Worm (Caenorhabditis elegans): Measurements from ENCODE around the gene lon-8.
A peak's percentile ranks its signal among the peaks of the same experiment; 100 is the strongest.

Gene lon-8

ce11 chrV:17966747-17967146 lies 34.4 kb downstream of the lon-8 start, which contains the start of gene gck-3:
TSS of gene gck-3 (minus strand) at chrV:17966847.
- TF ChIP-seq ces-1 (GFP tag; optimal IDR thresholded peaks at IDR 0.05) (no peak), lin-29 (GFP tag; IDR thresholded peaks at IDR 0.05) (no peak), Y75B8A.6 (GFP tag; IDR thresholded peaks at IDR 0.05) (no peak), madf-5 (GFP tag; IDR thresholded peaks at IDR 0.05) (no peak), fos-1 (tag; optimal IDR thresholded peaks at IDR 0.05) (no peak), daf-19 (GFP tag; conservative IDR thresholded peaks at IDR 0.05) (no peak), ceh-32 (tag; optimal IDR thresholded peaks at IDR 0.05; ENCODE audit: poor library complexity) (no peak), pqm-1 (tag; optimal IDR thresholded peaks at IDR 0.05) (no peak)

- no peak for TF ChIP-seq zfp-3 (GFP tag; conservative IDR thresholded peaks at IDR 0.05)
- no peak for TF ChIP-seq Y105C5A.15 (GFP tag; IDR thresholded peaks at IDR 0.05)
- 0 out of 2 replicates have a peak, but pooled peaks have one; percentile 60 for TF ChIP-seq egl-43 (GFP tag; IDR thresholded peaks at IDR 0.05)
- TF ChIP-seq zag-1 (tag; optimal IDR thresholded peaks at IDR 0.05) = no peak
- TF ChIP-seq aha-1 (tag) = peak; percentile 87
- no peak for TF ChIP-seq mep-1 (tag; optimal IDR thresholded peaks at IDR 0.05)
- TF ChIP-seq aly-2 (tag; optimal IDR thresholded peaks at IDR 0.05) = no peak
- TF ChIP-seq attf-4 (tag; optimal IDR thresholded peaks at IDR 0.05) = no peak
- TF ChIP-seq saeg-2 (GFP tag; IDR thresholded peaks at IDR 0.05) = no peak
- TF ChIP-seq php-3 (GFP tag; IDR thresholded peaks at IDR 0.05) = 0 out of 2 replicates have a peak, but pooled peaks have one; percentile 19
- no peak for TF ChIP-seq zip-2 (tag; optimal IDR thresholded peaks at IDR 0.05)
- no peak for TF ChIP-seq daf-16 (GFP tag; optimal IDR thresholded peaks at IDR 0.05)
- TF ChIP-seq daf-16 (tag; optimal IDR thresholded peaks at IDR 0.05) = no peak
- TF ChIP-seq Y75B8A.6 (GFP tag; IDR thresholded peaks at IDR 0.05) = no peak
- peak; percentile 89 for TF ChIP-seq set-16 (GFP tag; IDR thresholded peaks at IDR 0.05)
- no peak for TF ChIP-seq dmd-8 (GFP tag; IDR thresholded peaks at IDR 0.05)
These were observed 38.7 kb downstream of the lon-8 start for ce11 chrV:17962500-17962899.

DNA sequence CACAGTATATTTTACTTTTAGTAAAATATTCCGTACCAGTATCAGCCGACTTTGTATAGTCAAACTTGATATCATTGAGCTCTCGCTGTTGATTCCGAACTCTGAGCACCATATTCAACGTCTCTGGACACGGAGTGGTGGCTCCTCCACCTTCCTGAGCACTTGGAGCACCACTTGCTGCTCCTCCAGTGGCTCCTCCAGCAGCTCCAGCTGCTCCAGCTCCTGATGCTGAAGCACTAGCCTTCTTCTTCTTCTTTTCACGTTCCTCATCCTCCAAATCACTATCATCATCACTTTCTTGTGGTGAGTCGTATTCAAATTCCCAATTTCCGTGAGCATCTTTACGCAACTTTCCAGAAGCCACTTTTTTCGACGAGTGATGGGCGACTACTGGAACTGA lies 45.1 kb downstream of the lon-8 start:
- TF ChIP-seq unc-62 (GFP tag; optimal IDR thresholded peaks at IDR 0.05 in 1 of 2) = no peak
- no peak for TF ChIP-seq unc-62 (tag; optimal IDR thresholded peaks at IDR 0.05)
- peak; percentile 74 for TF ChIP-seq set-16 (GFP tag; IDR thresholded peaks at IDR 0.05)

DNA sequence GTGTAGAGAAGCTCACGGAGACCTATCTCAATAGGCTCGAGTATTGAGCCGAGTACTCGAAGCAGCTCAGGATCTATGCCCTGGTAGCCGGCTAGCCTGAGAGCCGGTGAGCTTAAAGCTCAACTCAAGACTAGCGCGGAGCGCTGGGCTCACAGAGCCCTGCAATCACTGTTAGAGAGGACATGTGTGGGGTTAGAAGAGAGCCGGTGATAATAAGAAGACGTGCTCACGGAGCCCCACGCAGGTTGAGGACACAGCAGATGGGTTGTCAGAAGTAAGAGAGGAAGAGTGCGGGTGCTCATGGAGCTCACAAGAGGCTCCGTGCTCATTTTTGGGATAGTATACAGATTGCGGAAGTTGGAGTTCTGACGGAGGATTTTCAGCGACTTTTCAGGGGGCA lies 48.9 kb downstream of the lon-8 start:
- TF ChIP-seq unc-62 (GFP tag; optimal IDR thresholded peaks at IDR 0.05 in 1 of 2) (peak in 1 of 2 experiments; percentile 42), unc-62 (tag; optimal IDR thresholded peaks at IDR 0.05) (no peak), madf-9 (GFP tag; conservative IDR thresholded peaks at IDR 0.05) (no peak), aha-1 (tag) (peak; percentile 91), F37D6.2 (tag; optimal IDR thresholded peaks at IDR 0.05) (no peak), set-16 (GFP tag; IDR thresholded peaks at IDR 0.05) (peak; percentile 53; the same call in 1 of the 2 replicates), lin-29 (GFP tag; IDR thresholded peaks at IDR 0.05) (no peak), pqm-1 (tag; optimal IDR thresholded peaks at IDR 0.05) (no peak)

DNA sequence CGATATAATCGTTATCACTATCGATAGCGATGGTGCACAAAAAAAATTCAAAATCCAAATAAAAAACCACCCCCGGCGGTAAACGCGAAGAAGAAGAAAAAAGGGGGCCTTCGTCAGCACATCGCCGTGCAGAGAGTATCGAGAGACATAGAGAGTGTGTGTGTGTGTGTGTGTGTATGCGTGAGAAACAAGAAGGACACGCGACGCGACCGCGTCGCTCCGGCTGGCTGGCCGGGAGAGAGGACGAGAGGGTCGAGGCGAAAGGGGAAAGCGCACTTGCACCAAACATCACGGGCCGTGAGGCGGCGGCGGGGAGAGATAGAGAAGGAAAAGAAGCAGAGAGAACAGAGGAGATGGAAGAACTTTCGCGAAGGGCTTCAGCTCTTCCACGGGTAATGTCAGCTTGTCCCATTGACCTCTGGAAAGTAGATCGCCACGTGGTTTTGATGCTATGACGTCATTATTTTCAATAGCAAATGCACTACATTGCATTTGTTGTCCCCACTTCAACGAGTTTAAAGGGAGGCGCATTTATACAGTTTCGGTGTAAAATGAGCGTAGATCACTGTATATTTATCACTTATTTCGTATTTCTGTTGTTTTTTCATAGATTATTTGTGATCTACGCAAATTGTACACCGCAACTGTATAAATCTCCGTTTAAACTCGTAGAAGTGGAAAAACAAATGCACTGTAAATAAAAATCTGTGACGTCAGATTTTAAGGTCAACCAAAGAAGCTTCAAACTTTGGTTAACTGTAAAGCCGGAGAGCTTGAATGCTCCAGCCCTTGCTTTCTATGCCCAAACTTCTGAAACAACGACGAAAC lies 49.8 kb downstream of the lon-8 start, which contains the start of gene Y59A8B.24:
Gene Y59A8B.24 (plus strand): TSS at position 778 of the 828 bp plus-strand sequence.
- TF ChIP-seq ztf-11 (tag; optimal IDR thresholded peaks at IDR 0.05) = no peak
- TF ChIP-seq ceh-28 (tag; optimal IDR thresholded peaks at IDR 0.05) = no peak
- peak; percentile 87 for TF ChIP-seq lin-38 (GFP tag; IDR thresholded peaks at IDR 0.05)
- TF ChIP-seq lin-13 (GFP tag; optimal IDR thresholded peaks at IDR 0.05) = peak; percentile 94
- peak; percentile 71; the same call in 1 of the 2 replicates for TF ChIP-seq lin-29 (GFP tag; IDR thresholded peaks at IDR 0.05)
- TF ChIP-seq mdt-29 (GFP tag; IDR thresholded peaks at IDR 0.05) = no peak; the same call in 1 of the 2 replicates
- TF ChIP-seq pqm-1 (tag; optimal IDR thresholded peaks at IDR 0.05) = peak; percentile 14
- peak; percentile 83 for TF ChIP-seq nhr-25 (tag; optimal IDR thresholded peaks at IDR 0.05; ENCODE audit: borderline replicate concordance, insufficient read depth)
- peak; percentile 89 for TF ChIP-seq ceh-20 (GFP tag; IDR thresholded peaks at IDR 0.05)
- peak; percentile 73 for TF ChIP-seq lin-15B (tag; optimal IDR thresholded peaks at IDR 0.05)
- no peak for TF ChIP-seq ces-1 (GFP tag; optimal IDR thresholded peaks at IDR 0.05)
- TF ChIP-seq mep-1 (tag; optimal IDR thresholded peaks at IDR 0.05) = peak; percentile 95
- peak; percentile 60 for TF ChIP-seq zfp-2 (tag; optimal IDR thresholded peaks at IDR 0.05)
- TF ChIP-seq nhr-10 (tag; optimal IDR thresholded peaks at IDR 0.05) = peak; percentile 87
- peak; percentile 83 for TF ChIP-seq ama-1 (optimal IDR thresholded peaks at IDR 0.05)
- TF ChIP-seq nhr-102 (tag; optimal IDR thresholded peaks at IDR 0.05) = peak; percentile 68
- peak; percentile 52 to 59 for TF ChIP-seq daf-16 (GFP tag; optimal IDR thresholded peaks at IDR 0.05)
- peak; percentile 90 for TF ChIP-seq daf-16 (tag; optimal IDR thresholded peaks at IDR 0.05)
- TF ChIP-seq ceh-44 (GFP tag; IDR thresholded peaks at IDR 0.05) = peak; percentile 59; the same call in 1 of the 2 replicates
- no peak for TF ChIP-seq lir-3 (tag; optimal IDR thresholded peaks at IDR 0.05)
- no peak for TF ChIP-seq cey-2 (tag; optimal IDR thresholded peaks at IDR 0.05; ENCODE audit: borderline replicate concordance, insufficient read depth)
